Fruit fly (Drosophila melanogaster): ENCODE measurements around the gene CG33995.

The CG33995 gene

DNA sequence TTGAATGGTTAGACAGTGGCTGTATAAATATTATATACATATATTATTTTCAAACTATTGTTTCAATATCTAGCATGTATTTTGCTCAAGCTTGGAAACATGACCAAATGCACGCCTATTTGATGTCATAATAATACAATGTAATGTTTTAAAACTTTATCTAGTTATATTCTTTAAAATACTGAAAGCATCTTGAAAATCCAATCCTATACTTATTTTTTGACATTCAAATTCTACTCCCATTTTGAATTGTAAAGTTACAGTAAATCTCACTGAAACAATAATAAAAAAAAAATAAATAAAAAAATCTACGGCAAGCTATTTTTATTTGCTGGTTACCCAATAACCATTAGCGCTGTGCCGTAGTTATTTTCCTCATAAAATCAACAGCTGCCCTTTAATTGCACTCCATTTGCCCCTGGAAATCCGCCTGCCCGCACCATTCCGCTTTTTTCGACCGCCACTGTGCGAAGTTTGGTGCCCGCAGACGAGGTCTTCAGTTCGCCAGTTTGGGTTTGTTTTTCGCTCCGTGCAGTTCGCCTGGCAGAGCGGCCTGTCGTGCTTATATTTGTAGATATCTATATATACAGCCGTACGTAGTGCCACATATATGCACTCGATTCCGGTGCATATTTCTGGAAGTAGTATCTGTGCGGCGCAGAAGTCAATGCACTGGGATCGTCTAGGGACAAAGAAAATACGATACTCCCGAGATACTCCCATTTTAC lies 2.0 kb downstream of the CG33995 start (continued):
- TF ChIP-seq CG1647 (GFP tag; optimal IDR thresholded peaks at IDR 0.05) (no peak), CG7928 (GFP tag; optimal IDR thresholded peaks at IDR 0.05) (peak; percentile 26), exex (tag; optimal IDR thresholded peaks at IDR 0.05) (no peak), HHEX (GFP tag; optimal IDR thresholded peaks at IDR 0.05) (peak; percentile 69), CG8359 (GFP tag; optimal IDR thresholded peaks at IDR 0.05; ENCODE audit: borderline replicate concordance) (peak; percentile 52), yki (optimal IDR thresholded peaks at IDR 0.05) (no peak), Meics (GFP tag; optimal IDR thresholded peaks at IDR 0.05) (peak; percentile 68), CG6791 (GFP tag; IDR thresholded peaks at IDR 0.05; ENCODE audit: partially characterized antibody) (no peak), CG8089 (GFP tag; optimal IDR thresholded peaks at IDR 0.05) (peak; percentile 13), CG14965 (GFP tag; optimal IDR thresholded peaks at IDR 0.05; ENCODE audit: borderline replicate concordance) (no peak), CG6813 (GFP tag; optimal IDR thresholded peaks at IDR 0.05) (peak; percentile 51), CG11723 (GFP tag; optimal IDR thresholded peaks at IDR 0.05) (peak; percentile 6), CG17568 (GFP tag; optimal IDR thresholded peaks at IDR 0.05) (no peak), CG11247 (GFP tag; IDR thresholded peaks at IDR 0.05) (peak; percentile 16; the same call in 1 of the 2 replicates), Hey (tag; optimal IDR thresholded peaks at IDR 0.05) (no peak), CG2678 (tag; optimal IDR thresholded peaks at IDR 0.05) (peak; percentile 76), CG18476 (GFP tag; optimal IDR thresholded peaks at IDR 0.05) (peak; percentile 23), Mad (GFP tag; optimal IDR thresholded peaks at IDR 0.05) (peak; percentile 40), Drgx (GFP tag; IDR thresholded peaks at IDR 0.05) (peak; percentile 38), E2f1 (GFP tag; IDR thresholded peaks at IDR 0.05) (peak; percentile 34), CG18262 (tag; optimal IDR thresholded peaks at IDR 0.05) (peak; percentile 75), CG18619 (GFP tag; optimal IDR thresholded peaks at IDR 0.05) (peak; percentile 70), CG14667 (GFP tag; IDR thresholded peaks at IDR 0.05) (peak; percentile 31; the same call in 1 of the 2 replicates), CG17612 (GFP tag; IDR thresholded peaks at IDR 0.05) (no peak), NC2α (GFP tag; optimal IDR thresholded peaks at IDR 0.05) (no peak), run (tag; optimal IDR thresholded peaks at IDR 0.05) (peak; percentile 24), CG13424 (tag; optimal IDR thresholded peaks at IDR 0.05) (peak; percentile 70), CG4282 (GFP tag; optimal IDR thresholded peaks at IDR 0.05) (no peak), CG10209 (GFP tag; optimal IDR thresholded peaks at IDR 0.05) (peak; percentile 34), CG11560 (tag; IDR thresholded peaks at IDR 0.05) (no peak), CG8388 (GFP tag; optimal IDR thresholded peaks at IDR 0.05) (peak; percentile 30), ash1 (GFP tag; optimal IDR thresholded peaks at IDR 0.05) (no peak), fd3F (GFP tag; optimal IDR thresholded peaks at IDR 0.05) (peak; percentile 41), Side (GFP tag; optimal IDR thresholded peaks at IDR 0.05) (peak; percentile 7), Vsx1 (GFP tag; optimal IDR thresholded peaks at IDR 0.05) (peak; percentile 30), vvl (GFP tag; IDR thresholded peaks at IDR 0.05) (peak; percentile 27; the same call in 1 of the 2 replicates), Hsf (GFP tag; optimal IDR thresholded peaks at IDR 0.05) (peak; percentile 27), tgo (GFP tag; IDR thresholded peaks at IDR 0.05) (peak; percentile 44; the same call in 1 of the 3 replicates), bsh (GFP tag; optimal IDR thresholded peaks at IDR 0.05) (peak; percentile 34), repo (GFP tag; optimal IDR thresholded peaks at IDR 0.05) (peak; percentile 48), CG31388 (GFP tag; optimal IDR thresholded peaks at IDR 0.05) (no peak), CG17328 (GFP tag; IDR thresholded peaks at IDR 0.05) (peak; percentile 13; the same call in 1 of the 2 replicates), CG6272 (GFP tag; IDR thresholded peaks at IDR 0.05) (peak; percentile 69), CG10267 (tag; optimal IDR thresholded peaks at IDR 0.05) (peak; percentile 53), CG11504 (tag; optimal IDR thresholded peaks at IDR 0.05) (peak; percentile 79), CG4328 (GFP tag; optimal IDR thresholded peaks at IDR 0.05) (peak; percentile 31), Atf-2 (GFP tag; optimal IDR thresholded peaks at IDR 0.05) (peak; percentile 13), CG10147 (GFP tag; optimal IDR thresholded peaks at IDR 0.05) (peak; percentile 8), CG1602 (GFP tag; optimal IDR thresholded peaks at IDR 0.05) (peak; percentile 29)

Data from whole organism, embryonic.